Worm (Caenorhabditis elegans) whole organism, young adult: Measurements from ENCODE around the gene F48E8.8.
A peak's percentile ranks its signal among the peaks of the same experiment; 100 is the strongest.

Source experiments
- B0261.1 ChIP-seq: sonication (generic microtip); optimal IDR thresholded peaks from 2 replicates; lab custom pipeline; 2016; ENCODE audit warnings: mild to moderate bottlenecking, missing genetic modification characterization, moderate library complexity, missing compliant biosample characterization
- C17E4.6 ChIP-seq: fragments of 200-800 bp; sonication (Bioruptor generic); IDR thresholded peaks from 2 replicates; pipeline ENCODE4 v1.3.6; 2022; ENCODE audit warnings: missing genetic modification reagents, missing genetic modification characterization, missing compliant biosample characterization
- F22D6.2 ChIP-seq: sonication (generic microtip); optimal IDR thresholded peaks from 2 replicates; lab custom pipeline; 2016; ENCODE audit warnings: mild to moderate bottlenecking, missing genetic modification characterization, missing compliant biosample characterization
- F23B12.7 ChIP-seq: sonication (generic microtip); optimal IDR thresholded peaks from 2 replicates; lab custom pipeline; 2017; ENCODE audit warnings: missing genetic modification characterization, mild to moderate bottlenecking, missing compliant biosample characterization, antibody characterized with exemption, moderate library complexity; ENCODE audit not compliant: insufficient read depth
- F33H1.4 ChIP-seq: fragments of 200-800 bp; sonication (Bioruptor generic); IDR thresholded peaks from 2 replicates; pipeline ENCODE4 v1.3.6; 2022; ENCODE audit warnings: missing genetic modification reagents, missing genetic modification characterization, missing compliant biosample characterization
- F57A8.1 ChIP-seq: fragments of 200-800 bp; sonication (Bioruptor generic); optimal IDR thresholded peaks from 2 replicates; lab custom pipeline; 2018; ENCODE audit warnings: mild to moderate bottlenecking, missing genetic modification characterization, moderate library complexity, missing compliant biosample characterization
- T26A5.8 ChIP-seq: sonication (generic microtip); optimal IDR thresholded peaks from 2 replicates; lab custom pipeline; 2016; ENCODE audit warnings: missing genetic modification characterization, missing compliant biosample characterization
- Y53G8AR.9 ChIP-seq: fragments of 200-800 bp; sonication (Bioruptor generic); conservative IDR thresholded peaks from 2 replicates; pipeline ENCODE4 v1.3.6; 2022; ENCODE audit warnings: missing genetic modification reagents, missing genetic modification characterization, missing compliant biosample characterization
- Y67H2A.10 ChIP-seq: fragments of 200-800 bp; sonication (Bioruptor generic); conservative IDR thresholded peaks from 2 replicates; pipeline ENCODE4 v1.3.6; 2022; ENCODE audit warnings: missing genetic modification reagents, missing genetic modification characterization, missing compliant biosample characterization
- ZK185.1 ChIP-seq: sonication (generic microtip); optimal IDR thresholded peaks from 2 replicates; lab custom pipeline; 2016; ENCODE audit warnings: mild to moderate bottlenecking, missing genetic modification characterization, missing compliant biosample characterization; ENCODE audit not compliant: poor library complexity, severe bottlenecking
- akir-1 ChIP-seq: fragments of 200-800 bp; sonication (Bioruptor generic); optimal IDR thresholded peaks from 2 replicates; lab custom pipeline; 2018; ENCODE audit warnings: mild to moderate bottlenecking, missing genetic modification characterization, moderate library complexity, missing compliant biosample characterization
- aptf-3 ChIP-seq: fragments of 200-800 bp; sonication (Bioruptor generic); IDR thresholded peaks from 2 replicates; pipeline ENCODE4 v1.3.6; 2022; ENCODE audit warnings: missing genetic modification characterization, missing compliant biosample characterization
- atf-7 ChIP-seq: sonication (generic microtip); optimal IDR thresholded peaks from 2 replicates; lab custom pipeline; 2017; ENCODE audit warnings: mild to moderate bottlenecking, missing genetic modification characterization, missing compliant biosample characterization
- attf-5 ChIP-seq: fragments of 200-800 bp; sonication (Bioruptor generic); optimal IDR thresholded peaks from 2 replicates; lab custom pipeline; 2018; ENCODE audit warnings: mild to moderate bottlenecking, missing genetic modification characterization, missing compliant biosample characterization
- attf-6 ChIP-seq: fragments of 200-800 bp; sonication (Bioruptor generic); IDR thresholded peaks from 2 replicates; pipeline ENCODE4 v1.3.6; 2022; ENCODE audit warnings: missing genetic modification reagents, missing genetic modification characterization, missing compliant biosample characterization
- bed-2 ChIP-seq: fragments of 200-800 bp; sonication (Bioruptor generic); IDR thresholded peaks from 2 replicates; pipeline ENCODE4 v1.3.6; 2022; ENCODE audit warnings: missing genetic modification reagents, missing genetic modification characterization, missing compliant biosample characterization
- ceh-100 ChIP-seq: fragments of 200-800 bp; sonication (Bioruptor generic); IDR thresholded peaks from 2 replicates; pipeline ENCODE4 v1.3.6; 2022; ENCODE audit warnings: missing genetic modification reagents, missing genetic modification characterization, missing compliant biosample characterization
- ceh-79 ChIP-seq: sonication (generic microtip); optimal IDR thresholded peaks from 2 replicates; lab custom pipeline; 2017; ENCODE audit warnings: mild to moderate bottlenecking, missing genetic modification characterization, missing compliant biosample characterization
- dox-1 ChIP-seq: fragments of 200-800 bp; sonication (Bioruptor generic); IDR thresholded peaks from 2 replicates; pipeline ENCODE4 v1.3.6; 2022; ENCODE audit warnings: missing genetic modification reagents, missing genetic modification characterization, missing compliant biosample characterization
- dpl-1 ChIP-seq: fragments of 150-350 bp; optimal IDR thresholded peaks from 2 replicates; lab custom pipeline; 2014; ENCODE audit warnings: missing biosample characterization, missing genetic modification reagents, missing genetic modification characterization
- egrh-3 ChIP-seq: fragments of 200-800 bp; sonication (Bioruptor generic); IDR thresholded peaks from 2 replicates; pipeline ENCODE4 v1.3.6; 2022; ENCODE audit warnings: missing genetic modification reagents, missing genetic modification characterization, missing compliant biosample characterization
- fkh-3 ChIP-seq: sonication (generic microtip); optimal IDR thresholded peaks from 2 replicates; lab custom pipeline; 2016; ENCODE audit warnings: mild to moderate bottlenecking, missing genetic modification characterization, missing compliant biosample characterization
- hlh-12 ChIP-seq: sonication (generic microtip); optimal IDR thresholded peaks from 2 replicates; lab custom pipeline; 2016; ENCODE audit warnings: missing genetic modification characterization, missing compliant biosample characterization
- hrde-1 ChIP-seq: sonication (generic microtip); optimal IDR thresholded peaks from 2 replicates; lab custom pipeline; 2016; ENCODE audit warnings: missing genetic modification characterization, mild to moderate bottlenecking, missing compliant biosample characterization, moderate library complexity, missing genotype, missing genetic modification reagents, borderline replicate concordance
- lag-1 ChIP-seq: fragments of 200-800 bp; sonication (Bioruptor generic); IDR thresholded peaks from 2 replicates; pipeline ENCODE4 v1.3.6; 2022; ENCODE audit warnings: missing genetic modification reagents, missing genetic modification characterization, missing compliant biosample characterization
- lin-26 ChIP-seq: fragments of 200-800 bp; sonication (Bioruptor generic); IDR thresholded peaks from 2 replicates; pipeline ENCODE4 v1.3.6; 2022; ENCODE audit warnings: missing genetic modification reagents, missing genetic modification characterization, missing compliant biosample characterization
- lin-54 ChIP-seq: fragments of 200-800 bp; sonication (Bioruptor generic); optimal IDR thresholded peaks from 2 replicates; lab custom pipeline; 2018; ENCODE audit warnings: mild to moderate bottlenecking, missing genetic modification characterization, missing compliant biosample characterization
- lsl-1 ChIP-seq: fragments of 200-800 bp; sonication (Bioruptor generic); optimal IDR thresholded peaks from 2 replicates; lab custom pipeline; 2018; ENCODE audit warnings: mild to moderate bottlenecking, missing genetic modification characterization, moderate library complexity, missing compliant biosample characterization
- madf-3 ChIP-seq: fragments of 200-800 bp; sonication (Bioruptor generic); IDR thresholded peaks from 2 replicates; pipeline ENCODE4 v1.3.6; 2022; ENCODE audit warnings: missing genetic modification reagents, missing genetic modification characterization, missing compliant biosample characterization
- mes-4 ChIP-seq: sonication (generic microtip); optimal IDR thresholded peaks from 2 replicates; lab custom pipeline; 2016; ENCODE audit warnings: missing genotype, missing genetic modification characterization, missing compliant biosample characterization
- nfyb-1 ChIP-seq: fragments of 200-800 bp; sonication (Bioruptor generic); IDR thresholded peaks from 2 replicates; pipeline ENCODE4 v1.3.6; 2022; ENCODE audit warnings: missing genetic modification reagents, missing genetic modification characterization, missing compliant biosample characterization
- nhr-179 ChIP-seq: sonication (generic microtip); optimal IDR thresholded peaks from 2 replicates; lab custom pipeline; 2016; ENCODE audit warnings: mild to moderate bottlenecking, missing genetic modification characterization, missing compliant biosample characterization
- nhr-27 ChIP-seq: fragments of 200-800 bp; sonication (Bioruptor generic); optimal IDR thresholded peaks from 2 replicates; lab custom pipeline; 2018; ENCODE audit warnings: mild to moderate bottlenecking, missing genetic modification characterization, moderate library complexity, missing compliant biosample characterization
- snpc-1.1 ChIP-seq: sonication (generic microtip); optimal IDR thresholded peaks from 2 replicates; lab custom pipeline; 2017; ENCODE audit warnings: missing genetic modification characterization, mild to moderate bottlenecking, missing compliant biosample characterization, antibody characterized with exemption, moderate library complexity, missing genotype, missing genetic modification reagents; ENCODE audit not compliant: insufficient read depth
- xnd-1 ChIP-seq: sonication (generic microtip); optimal IDR thresholded peaks from 2 replicates; lab custom pipeline; 2016; ENCODE audit warnings: missing genotype, missing genetic modification reagents, missing genetic modification characterization, missing compliant biosample characterization
- zfh-2 ChIP-seq: fragments of 200-800 bp; sonication (Bioruptor generic); conservative IDR thresholded peaks from 2 replicates; pipeline ENCODE4 v1.3.6; 2022; ENCODE audit warnings: missing genetic modification reagents, missing genetic modification characterization, missing compliant biosample characterization
- ztf-25 ChIP-seq: fragments of 200-800 bp; sonication (Bioruptor generic); IDR thresholded peaks from 2 replicates; pipeline ENCODE4 v1.3.6; 2022; ENCODE audit warnings: missing genetic modification reagents, missing genetic modification characterization, missing compliant biosample characterization

F48E8.8 gene

DNA sequence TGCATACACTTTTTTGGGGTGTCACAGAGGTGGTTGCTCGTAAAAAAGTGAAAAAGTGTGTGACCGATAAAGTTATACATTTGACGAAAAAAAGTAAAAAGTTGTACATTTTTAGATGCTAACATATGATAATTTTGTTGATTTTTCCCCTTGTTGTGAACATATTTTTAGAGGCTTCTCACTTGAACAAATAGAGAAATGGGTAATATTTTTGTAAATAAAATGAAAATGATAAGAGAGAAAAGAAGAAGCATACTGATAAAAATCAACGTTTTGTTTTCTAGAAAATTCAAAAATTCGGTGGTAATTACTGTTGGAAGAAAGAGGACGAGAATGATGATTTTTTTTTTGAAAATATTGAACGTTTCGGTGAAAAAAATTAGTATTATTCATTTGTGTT is 29.3 kb downstream of the F48E8.8 start:
- TF ChIP-seq nhr-27 (no peak), xnd-1 (tag; lab: Kevin White, UChicago) (no peak), madf-3 (no peak), ceh-79 (tag; lab: Kevin White, UChicago) (no peak), snpc-1.1 (tag; lab: Kevin White, UChicago) (no peak), ztf-25 (GFP tag; lab: Robert Waterston, UW) (no peak), lsl-1 (GFP tag; lab: Kevin White, UChicago) (no peak), bed-2 (no peak)
- TF ChIP-seq, all 124 proteins: peak for 0

ce11 chrIII:5419527-5419926 is 30.1 kb downstream of the F48E8.8 start:
- no peak for TF ChIP-seq fkh-3 (tag; lab: Kevin White, UChicago)
- no peak for TF ChIP-seq hrde-1 (tag; lab: Kevin White, UChicago)
- no peak for TF ChIP-seq F57A8.1
- no peak for TF ChIP-seq attf-5 (GFP tag; lab: Kevin White, UChicago)
- TF ChIP-seq dox-1 (GFP tag; lab: Robert Waterston, UW), result no peak
- no peak for TF ChIP-seq attf-6 (GFP tag; lab: Robert Waterston, UW)

DNA sequence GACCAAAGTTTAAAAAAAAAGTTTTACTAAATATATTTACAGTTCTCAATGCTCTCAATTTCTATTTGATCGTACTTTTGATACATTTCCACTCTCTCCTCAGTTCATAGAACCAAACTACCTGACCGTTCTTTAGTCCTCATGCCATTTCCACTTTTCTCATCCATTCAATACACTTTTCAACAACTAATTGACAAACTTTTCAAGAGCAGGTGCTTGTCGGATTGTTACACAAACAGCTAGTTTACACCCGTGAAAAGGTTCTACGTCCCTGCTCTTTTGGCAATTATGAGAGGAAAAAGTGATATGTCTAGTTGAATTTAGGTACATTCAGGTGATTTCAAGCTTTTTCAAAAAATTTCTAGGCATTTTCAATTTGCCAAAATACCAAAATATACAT is 31.7 kb downstream of the F48E8.8 start:
- TF ChIP-seq T26A5.8 (tag; lab: Kevin White, UChicago) (no peak), mes-4 (tag; lab: Kevin White, UChicago) (no peak), F22D6.2 (tag; lab: Kevin White, UChicago) (no peak), dpl-1 (GFP tag; lab: Kevin White, UChicago) (no peak), B0261.1 (tag; lab: Kevin White, UChicago) (no peak)

DNA sequence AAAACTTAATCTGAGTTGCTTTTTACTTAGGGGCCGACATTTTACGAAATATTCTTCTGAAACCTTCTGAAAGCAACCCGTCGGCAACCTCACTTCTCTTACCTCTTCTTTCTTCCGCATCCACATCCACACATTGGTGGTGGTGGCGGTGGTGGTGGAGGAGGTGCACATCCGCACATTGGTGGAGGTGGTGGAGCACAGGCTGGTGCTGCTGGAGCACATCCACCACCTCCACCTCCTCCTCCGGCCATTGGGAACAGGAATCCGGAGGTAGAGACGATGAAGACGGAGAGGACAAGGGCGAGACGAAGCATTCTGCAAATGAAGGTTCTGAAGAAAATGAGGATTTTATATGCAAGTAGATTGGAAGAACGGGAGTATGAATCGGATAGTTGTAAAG is 35.9 kb downstream of the F48E8.8 start, which contains the start of gene grl-22:
Gene grl-22 (minus strand): TSS at position 332 of the 400 bp plus-strand sequence.
- TF ChIP-seq nfyb-1 (GFP tag; lab: Robert Waterston, UW) (no peak), egrh-3 (GFP tag; lab: Robert Waterston, UW) (peak; percentile 64; the same call in 1 of the 2 replicates), zfh-2 (GFP tag; lab: Robert Waterston, UW) (peak; percentile 86)

- no peak for TF ChIP-seq F33H1.4 (GFP tag; lab: Robert Waterston, UW)
- no peak for TF ChIP-seq attf-5 (GFP tag; lab: Kevin White, UChicago)
- no peak for TF ChIP-seq akir-1 (GFP tag; lab: Kevin White, UChicago)
- no peak for TF ChIP-seq egrh-3 (GFP tag; lab: Robert Waterston, UW)
- no peak for TF ChIP-seq zfh-2 (GFP tag; lab: Robert Waterston, UW)
- no peak for TF ChIP-seq hrde-1 (tag; lab: Kevin White, UChicago)
- TF ChIP-seq lag-1 (GFP tag; lab: Robert Waterston, UW), result no peak
- TF ChIP-seq aptf-3 (GFP tag; lab: Robert Waterston, UW), result no peak
- no peak for TF ChIP-seq xnd-1 (tag; lab: Kevin White, UChicago)
- no peak for TF ChIP-seq atf-7 (tag; lab: Kevin White, UChicago)
- TF ChIP-seq hlh-12 (tag; lab: Kevin White, UChicago), result no peak
- no peak for TF ChIP-seq Y67H2A.10 (GFP tag; lab: Robert Waterston, UW)
Observed at ce11 chrIII:5407588-5407987, 42.0 kb downstream of the F48E8.8 start, which contains the start of gene W03A5.1. Gene W03A5.1, plus strand, starts transcription at chrIII:5407888.

ce11 chrIII:5407060-5407459 is 42.6 kb downstream of the F48E8.8 start:
- TF ChIP-seq C17E4.6 (GFP tag; lab: Robert Waterston, UW), result no peak
- no peak for TF ChIP-seq F23B12.7 (tag; lab: Kevin White, UChicago)
- no peak for TF ChIP-seq Y53G8AR.9
- no peak for TF ChIP-seq lin-54 (GFP tag; lab: Kevin White, UChicago)
- no peak for TF ChIP-seq ZK185.1 (tag; lab: Kevin White, UChicago)
- TF ChIP-seq lin-26 (GFP tag; lab: Robert Waterston, UW), result no peak
- TF ChIP-seq ceh-100 (GFP tag; lab: Robert Waterston, UW), result no peak
- no peak for TF ChIP-seq nfyb-1 (GFP tag; lab: Robert Waterston, UW)
- no peak for TF ChIP-seq nhr-179 (tag; lab: Kevin White, UChicago)
